Worm (Caenorhabditis elegans) whole organism, young adult: ENCODE results near the gene Y39A1A.17.

ENCODE experiments used
- B0019.2 ChIP-seq: fragments of 200-800 bp; sonication (Bioruptor generic); conservative IDR thresholded peaks from 2 replicates; pipeline ENCODE4 v1.3.6; 2022; ENCODE audit warnings: missing genetic modification reagents, missing genetic modification characterization, missing compliant biosample characterization
- F23B12.7 ChIP-seq: sonication (generic microtip); optimal IDR thresholded peaks from 2 replicates; lab custom pipeline; 2017; ENCODE audit warnings: missing genetic modification characterization, mild to moderate bottlenecking, missing compliant biosample characterization, antibody characterized with exemption, moderate library complexity; ENCODE audit not compliant: insufficient read depth
- F33H1.4 ChIP-seq: fragments of 200-800 bp; sonication (Bioruptor generic); IDR thresholded peaks from 2 replicates; pipeline ENCODE4 v1.3.6; 2022; ENCODE audit warnings: missing genetic modification reagents, missing genetic modification characterization, missing compliant biosample characterization
- F37B4.10 ChIP-seq: fragments of 200-800 bp; sonication (Bioruptor generic); IDR thresholded peaks from 2 replicates; pipeline ENCODE4 v1.3.6; 2022; ENCODE audit warnings: missing genetic modification characterization, missing compliant biosample characterization
- F49E8.2 ChIP-seq: sonication (generic microtip); optimal IDR thresholded peaks from 3 replicates; lab custom pipeline; 2017; ENCODE audit warnings: missing genetic modification characterization, mild to moderate bottlenecking, missing compliant biosample characterization, antibody characterized with exemption, moderate library complexity; ENCODE audit not compliant: insufficient read depth
- K11D2.4 ChIP-seq: fragments of 200-800 bp; sonication (Bioruptor generic); IDR thresholded peaks from 2 replicates; pipeline ENCODE4 v1.3.6; 2022; ENCODE audit warnings: missing genetic modification reagents, missing genetic modification characterization, missing compliant biosample characterization
- K12H6.12 ChIP-seq: fragments of 200-800 bp; sonication (Bioruptor generic); optimal IDR thresholded peaks from 2 replicates; lab custom pipeline; 2018; ENCODE audit warnings: mild to moderate bottlenecking, missing genetic modification characterization, missing compliant biosample characterization
- Y67H2A.10 ChIP-seq: fragments of 200-800 bp; sonication (Bioruptor generic); conservative IDR thresholded peaks from 2 replicates; pipeline ENCODE4 v1.3.6; 2022; ENCODE audit warnings: missing genetic modification reagents, missing genetic modification characterization, missing compliant biosample characterization
- ZK185.1 ChIP-seq: sonication (generic microtip); optimal IDR thresholded peaks from 2 replicates; lab custom pipeline; 2016; ENCODE audit warnings: mild to moderate bottlenecking, missing genetic modification characterization, missing compliant biosample characterization; ENCODE audit not compliant: poor library complexity, severe bottlenecking
- ama-1 ChIP-seq, 3 experiments: fragments of 150-350 bp in 1 of 3; sonication (generic microtip) in 2 of 3; optimal IDR thresholded peaks; 2 replicates each; lab custom pipeline; 2014 to 2018; ENCODE audit warnings: missing biosample characterization in 2 of 3, missing genetic modification characterization in 2 of 3, missing genetic modification reagents in 2 of 3
- atf-7 ChIP-seq: sonication (generic microtip); optimal IDR thresholded peaks from 2 replicates; lab custom pipeline; 2017; ENCODE audit warnings: mild to moderate bottlenecking, missing genetic modification characterization, missing compliant biosample characterization
- cebp-1 ChIP-seq, 2 experiments: fragments of 200-800 bp in 1 of 2; sonication (Bioruptor generic) in 1 of 2; sonication (generic microtip) in 1 of 2; IDR thresholded peaks in 1 of 2; optimal IDR thresholded peaks in 1 of 2; 2 replicates each; pipeline versions ENCODE4 v1.3.6 to Lab custom; 2017 to 2022; ENCODE audit warnings: missing compliant biosample characterization in 2 of 2, missing genetic modification characterization in 2 of 2, mild to moderate bottlenecking in 1 of 2, missing genetic modification reagents in 1 of 2, moderate library complexity in 1 of 2
- ceh-100 ChIP-seq: fragments of 200-800 bp; sonication (Bioruptor generic); IDR thresholded peaks from 2 replicates; pipeline ENCODE4 v1.3.6; 2022; ENCODE audit warnings: missing genetic modification reagents, missing genetic modification characterization, missing compliant biosample characterization
- ceh-27 ChIP-seq: fragments of 200-800 bp; sonication (Bioruptor generic); optimal IDR thresholded peaks from 2 replicates; lab custom pipeline; 2018; ENCODE audit warnings: mild to moderate bottlenecking, missing genetic modification characterization, moderate library complexity, missing compliant biosample characterization
- ceh-91 ChIP-seq: fragments of 200-800 bp; sonication (Bioruptor generic); IDR thresholded peaks from 2 replicates; pipeline ENCODE4 v1.3.6; 2022; ENCODE audit warnings: missing genetic modification reagents, missing genetic modification characterization, missing compliant biosample characterization
- chd-7 ChIP-seq: sonication (generic microtip); optimal IDR thresholded peaks from 2 replicates; lab custom pipeline; 2016; ENCODE audit warnings: mild to moderate bottlenecking, missing genetic modification characterization, moderate library complexity, missing compliant biosample characterization
- die-1 ChIP-seq: sonication (generic microtip); optimal IDR thresholded peaks from 2 replicates; lab custom pipeline; 2016; ENCODE audit warnings: missing genotype, mild to moderate bottlenecking, missing genetic modification characterization, missing compliant biosample characterization
- dpl-1 ChIP-seq: fragments of 150-350 bp; optimal IDR thresholded peaks from 2 replicates; lab custom pipeline; 2014; ENCODE audit warnings: missing biosample characterization, missing genetic modification reagents, missing genetic modification characterization
- efl-1 ChIP-seq: fragments of 150-350 bp; optimal IDR thresholded peaks from 2 replicates; lab custom pipeline; 2014; ENCODE audit warnings: missing biosample characterization, missing genetic modification reagents, missing genetic modification characterization
- egl-18 ChIP-seq: fragments of 200-800 bp; sonication (Bioruptor generic); IDR thresholded peaks from 2 replicates; pipeline ENCODE4 v1.3.6; 2022; ENCODE audit warnings: missing genetic modification reagents, missing genetic modification characterization, missing compliant biosample characterization
- ekl-4 ChIP-seq: fragments of 200-800 bp; sonication (Bioruptor generic); IDR thresholded peaks from 2 replicates; pipeline ENCODE4 v1.3.6; 2022; ENCODE audit warnings: missing genetic modification reagents, missing genetic modification characterization, missing compliant biosample characterization
- fkh-3 ChIP-seq: sonication (generic microtip); optimal IDR thresholded peaks from 2 replicates; lab custom pipeline; 2016; ENCODE audit warnings: mild to moderate bottlenecking, missing genetic modification characterization, missing compliant biosample characterization
- hlh-26 ChIP-seq: fragments of 200-800 bp; sonication (Bioruptor generic); conservative IDR thresholded peaks from 2 replicates; pipeline ENCODE4 v1.3.6; 2022; ENCODE audit warnings: missing genetic modification reagents, missing genetic modification characterization, missing compliant biosample characterization
- let-607 ChIP-seq, 2 experiments: fragments of 200-800 bp in 1 of 2; sonication (Bioruptor generic) in 1 of 2; sonication (generic microtip) in 1 of 2; optimal IDR thresholded peaks; 2 replicates each; lab custom pipeline; 2016 to 2018; ENCODE audit warnings: mild to moderate bottlenecking in 2 of 2, missing compliant biosample characterization in 2 of 2, missing genetic modification characterization in 2 of 2, moderate library complexity in 2 of 2, missing genotype in 1 of 2
- lsl-1 ChIP-seq: fragments of 200-800 bp; sonication (Bioruptor generic); optimal IDR thresholded peaks from 2 replicates; lab custom pipeline; 2018; ENCODE audit warnings: mild to moderate bottlenecking, missing genetic modification characterization, moderate library complexity, missing compliant biosample characterization
- lsy-27 ChIP-seq: sonication (generic microtip); optimal IDR thresholded peaks from 2 replicates; lab custom pipeline; 2017; ENCODE audit warnings: missing genetic modification characterization, mild to moderate bottlenecking, missing compliant biosample characterization, antibody characterized with exemption, missing genotype, borderline replicate concordance; ENCODE audit not compliant: insufficient read depth
- madf-6 ChIP-seq: fragments of 200-800 bp; sonication (Bioruptor generic); IDR thresholded peaks from 2 replicates; pipeline ENCODE4 v1.3.6; 2022; ENCODE audit warnings: missing genetic modification reagents, missing genetic modification characterization, missing compliant biosample characterization
- mxl-1 ChIP-seq: sonication (generic microtip); optimal IDR thresholded peaks from 2 replicates; lab custom pipeline; 2016; ENCODE audit warnings: missing genetic modification characterization, missing compliant biosample characterization
- nfya-1 ChIP-seq: sonication (generic microtip); optimal IDR thresholded peaks from 2 replicates; lab custom pipeline; 2017; ENCODE audit warnings: antibody characterized with exemption, missing compliant biosample characterization, missing genetic modification characterization, borderline replicate concordance; ENCODE audit not compliant: insufficient read depth
- nfya-2 ChIP-seq: fragments of 200-800 bp; sonication (Bioruptor generic); IDR thresholded peaks from 2 replicates; pipeline ENCODE4 v1.3.6; 2022; ENCODE audit warnings: missing genetic modification reagents, missing genetic modification characterization, missing compliant biosample characterization
- nhr-120 ChIP-seq: fragments of 200-800 bp; sonication (Bioruptor generic); IDR thresholded peaks from 2 replicates; pipeline ENCODE4 v1.3.6; 2022; ENCODE audit warnings: missing genetic modification characterization, missing compliant biosample characterization
- nhr-179 ChIP-seq: sonication (generic microtip); optimal IDR thresholded peaks from 2 replicates; lab custom pipeline; 2016; ENCODE audit warnings: mild to moderate bottlenecking, missing genetic modification characterization, missing compliant biosample characterization
- pbrm-1 ChIP-seq: fragments of 200-800 bp; sonication (Bioruptor generic); IDR thresholded peaks from 2 replicates; pipeline ENCODE4 v1.3.6; 2022; ENCODE audit warnings: missing genetic modification reagents, missing genetic modification characterization, missing compliant biosample characterization
- rcor-1 ChIP-seq: fragments of 200-800 bp; sonication (Bioruptor generic); IDR thresholded peaks from 2 replicates; pipeline ENCODE4 v1.3.6; 2022; ENCODE audit warnings: missing genetic modification reagents, missing genetic modification characterization, missing compliant biosample characterization
- rec-8 ChIP-seq, 2 experiments: sonication (generic microtip); optimal IDR thresholded peaks; 2 replicates each; lab custom pipeline; 2016; ENCODE audit warnings: mild to moderate bottlenecking in 2 of 2, missing genetic modification characterization in 2 of 2, missing genetic modification reagents in 2 of 2, missing genotype in 2 of 2, missing biosample characterization in 1 of 2, missing compliant biosample characterization in 1 of 2, moderate library complexity in 1 of 2
- snpc-1.3 ChIP-seq: sonication (generic microtip); optimal IDR thresholded peaks from 2 replicates; lab custom pipeline; 2017; ENCODE audit warnings: missing genetic modification characterization, mild to moderate bottlenecking, missing compliant biosample characterization, antibody characterized with exemption, moderate library complexity, missing genotype, missing genetic modification reagents; ENCODE audit not compliant: insufficient read depth
- somi-1 ChIP-seq: fragments of 200-800 bp; sonication (Bioruptor generic); optimal IDR thresholded peaks from 2 replicates; lab custom pipeline; 2018; ENCODE audit warnings: mild to moderate bottlenecking, missing genetic modification characterization, missing compliant biosample characterization
- sptf-2 ChIP-seq: fragments of 200-800 bp; sonication (Bioruptor generic); optimal IDR thresholded peaks from 2 replicates; lab custom pipeline; 2018; ENCODE audit warnings: mild to moderate bottlenecking, missing genetic modification characterization, missing compliant biosample characterization
- tlf-1 ChIP-seq: fragments of 200-800 bp; sonication (Bioruptor generic); optimal IDR thresholded peaks from 2 replicates; lab custom pipeline; 2018; ENCODE audit warnings: mild to moderate bottlenecking, missing genetic modification characterization, missing compliant biosample characterization
- unc-130 ChIP-seq: sonication (generic microtip); optimal IDR thresholded peaks from 2 replicates; lab custom pipeline; 2016; ENCODE audit warnings: missing genetic modification reagents, missing genetic modification characterization, missing compliant biosample characterization
- zfh-2 ChIP-seq: fragments of 200-800 bp; sonication (Bioruptor generic); conservative IDR thresholded peaks from 2 replicates; pipeline ENCODE4 v1.3.6; 2022; ENCODE audit warnings: missing genetic modification reagents, missing genetic modification characterization, missing compliant biosample characterization
- ztf-18 ChIP-seq: sonication (generic microtip); optimal IDR thresholded peaks from 2 replicates; lab custom pipeline; 2016; ENCODE audit warnings: missing genotype, mild to moderate bottlenecking, missing genetic modification characterization, missing compliant biosample characterization
- ztf-22 ChIP-seq: fragments of 200-800 bp; sonication (Bioruptor generic); optimal IDR thresholded peaks from 2 replicates; lab custom pipeline; 2018; ENCODE audit warnings: mild to moderate bottlenecking, missing genetic modification characterization, moderate library complexity, missing compliant biosample characterization
- ztf-3 ChIP-seq: fragments of 200-800 bp; sonication (Bioruptor generic); optimal IDR thresholded peaks from 2 replicates; lab custom pipeline; 2018; ENCODE audit warnings: mild to moderate bottlenecking, missing genetic modification characterization, missing compliant biosample characterization
- ztf-6 ChIP-seq: fragments of 200-800 bp; sonication (Bioruptor generic); IDR thresholded peaks from 2 replicates; pipeline ENCODE4 v1.3.6; 2022; ENCODE audit warnings: missing genetic modification reagents, missing genetic modification characterization, missing compliant biosample characterization

The Y39A1A.17 gene

ce11 chrIII:10711192-10711673, 20.3 kb upstream of the Y39A1A.17 start, which contains the start of gene W09D10.5 (continued):
- TF ChIP-seq egl-18 (GFP tag; lab: Robert Waterston, UW) (no peak), ama-1 (optimal IDR thresholded peaks at IDR 0.05; lab: Kevin White, UChicago) (peak; percentile 82), ama-1 (GFP tag; optimal IDR thresholded peaks at IDR 0.05; lab: Kevin White, UChicago) (no peak), zfh-2 (GFP tag; lab: Robert Waterston, UW) (no peak), nhr-120 (0 out of 2 replicates have a peak, but pooled peaks have one; percentile 8), let-607 (tag; optimal IDR thresholded peaks at IDR 0.05; lab: Kevin White, UChicago) (no peak), ZK185.1 (peak; percentile 27), tlf-1 (GFP tag; lab: Kevin White, UChicago) (no peak), unc-130 (GFP tag; lab: Kevin White, UChicago) (no peak), F49E8.2 (tag; lab: Kevin White, UChicago) (no peak), nhr-179 (tag; lab: Kevin White, UChicago) (no peak), cebp-1 (GFP tag; IDR thresholded peaks at IDR 0.05; lab: Robert Waterston, UW) (peak; percentile 43; the same call in 1 of the 2 replicates), cebp-1 (tag; optimal IDR thresholded peaks at IDR 0.05; lab: Kevin White, UChicago) (peak; percentile 77), fkh-3 (tag; lab: Kevin White, UChicago) (no peak), hlh-26 (GFP tag; lab: Robert Waterston, UW) (no peak), pbrm-1 (no peak), rec-8 (tag; optimal IDR thresholded peaks at IDR 0.05; lab: Kevin White, UChicago) (no peak), mxl-1 (tag; lab: Kevin White, UChicago) (no peak), K12H6.12 (peak; percentile 7), K11D2.4 (GFP tag; lab: Robert Waterston, UW) (peak; percentile 39; the same call in 1 of the 2 replicates), ztf-18 (tag; lab: Kevin White, UChicago) (peak; percentile 16), ztf-6 (GFP tag; lab: Robert Waterston, UW) (no peak), somi-1 (GFP tag; lab: Kevin White, UChicago) (no peak), F37B4.10 (GFP tag; lab: Robert Waterston, UW) (0 out of 2 replicates have a peak, but pooled peaks have one; percentile 14), snpc-1.3 (tag; lab: Kevin White, UChicago) (no peak), ztf-3 (no peak), efl-1 (GFP tag; lab: Kevin White, UChicago) (no peak), Y67H2A.10 (GFP tag; lab: Robert Waterston, UW) (0 out of 2 replicates have a peak, but pooled peaks have one; percentile 27), nfya-2 (no peak), ceh-100 (GFP tag; lab: Robert Waterston, UW) (peak; percentile 20; the same call in 1 of the 2 replicates), atf-7 (peak; percentile 38), chd-7 (peak; percentile 74), die-1 (peak; percentile 26), madf-6 (GFP tag; lab: Robert Waterston, UW) (peak; percentile 30; the same call in 1 of the 2 replicates), rcor-1 (GFP tag; lab: Robert Waterston, UW) (no peak), dpl-1 (GFP tag; lab: Kevin White, UChicago) (no peak), ceh-27 (no peak), ztf-22 (GFP tag; lab: Kevin White, UChicago) (no peak), ceh-91 (GFP tag; lab: Robert Waterston, UW) (no peak), F23B12.7 (tag; lab: Kevin White, UChicago) (no peak), lsy-27 (tag; lab: Kevin White, UChicago) (no peak), lsl-1 (GFP tag; lab: Kevin White, UChicago) (no peak), sptf-2 (GFP tag; lab: Kevin White, UChicago) (no peak), B0019.2 (no peak), F33H1.4 (GFP tag; lab: Robert Waterston, UW) (no peak), nfya-1 (tag; lab: Kevin White, UChicago) (no peak), ekl-4 (GFP tag; lab: Robert Waterston, UW) (peak; percentile 57; the same call in 1 of the 2 replicates)
